Worm (Caenorhabditis elegans) whole organism, L4/young adult: ENCODE results near the gene Y113G7B.12.

Experiments used
- W03F9.2 ChIP-seq: fragments of 150-350 bp; optimal IDR thresholded peaks from 2 replicates; lab custom pipeline; 2014; ENCODE audit warnings: missing biosample characterization, missing genetic modification characterization
- dao-5 ChIP-seq: sonication (generic microtip); optimal IDR thresholded peaks from 2 replicates; lab custom pipeline; 2016; ENCODE audit warnings: missing genotype, missing genetic modification characterization, moderate library complexity, missing compliant biosample characterization
- him-1 ChIP-seq: sonication (generic microtip); optimal IDR thresholded peaks from 2 replicates; lab custom pipeline; 2016; ENCODE audit warnings: missing genotype, missing genetic modification reagents, missing genetic modification characterization, missing compliant biosample characterization

Y113G7B.12 gene

ce11 chrV:20164059-20164892 lies 48.2 kb downstream of the Y113G7B.12 start, which contains the start of gene F19B2.5:
TSS of gene F19B2.5 (minus strand) at chrV:20164165.
- TF ChIP-seq dao-5 (tag; lab: Kevin White, UChicago) = no peak

ce11 chrV:20163105-20163449 lies 49.4 kb downstream of the Y113G7B.12 start:
- TF ChIP-seq W03F9.2 (tag; lab: Kevin White, UChicago) (no peak), him-1 (tag; lab: Kevin White, UChicago) (no peak), dao-5 (tag; lab: Kevin White, UChicago) (no peak)

ce11 chrV:20162290-20163104 lies 50.0 kb downstream of the Y113G7B.12 start:
- no peak for TF ChIP-seq him-1 (tag; lab: Kevin White, UChicago)
- no peak for TF ChIP-seq W03F9.2 (tag; lab: Kevin White, UChicago)
- TF ChIP-seq dao-5 (tag; lab: Kevin White, UChicago) = no peak

ce11 chrV:20161781-20162289 lies 50.6 kb downstream of the Y113G7B.12 start:
- TF ChIP-seq him-1 (tag; lab: Kevin White, UChicago) (no peak), dao-5 (tag; lab: Kevin White, UChicago) (no peak), W03F9.2 (tag; lab: Kevin White, UChicago) (no peak)
